Fruit fly (Drosophila melanogaster) Kc167 (cell line): ENCODE data around the gene Mcad.

Experiments used
- Sin3A ChIP-seq: fragments of >200 bp; optimal IDR thresholded peaks from 2 replicates; lab custom pipeline; 2018; ENCODE audit warnings: missing external identifiers
- h ChIP-seq: fragments of >200 bp; optimal IDR thresholded peaks from 3 replicates; lab custom pipeline; 2018; ENCODE audit warnings: missing external identifiers
- insv ChIP-seq: fragments of >200 bp; optimal IDR thresholded peaks from 3 replicates; lab custom pipeline; 2018; ENCODE audit warnings: missing external identifiers
- psq ChIP-seq: fragments of >200 bp; optimal IDR thresholded peaks from 2 replicates; lab custom pipeline; 2017; ENCODE audit warnings: missing external identifiers
- ttk ChIP-seq: sonication (Bioruptor generic); optimal IDR thresholded peaks from 2 replicates; lab custom pipeline; 2017; ENCODE audit warnings: missing external identifiers

DNA sequence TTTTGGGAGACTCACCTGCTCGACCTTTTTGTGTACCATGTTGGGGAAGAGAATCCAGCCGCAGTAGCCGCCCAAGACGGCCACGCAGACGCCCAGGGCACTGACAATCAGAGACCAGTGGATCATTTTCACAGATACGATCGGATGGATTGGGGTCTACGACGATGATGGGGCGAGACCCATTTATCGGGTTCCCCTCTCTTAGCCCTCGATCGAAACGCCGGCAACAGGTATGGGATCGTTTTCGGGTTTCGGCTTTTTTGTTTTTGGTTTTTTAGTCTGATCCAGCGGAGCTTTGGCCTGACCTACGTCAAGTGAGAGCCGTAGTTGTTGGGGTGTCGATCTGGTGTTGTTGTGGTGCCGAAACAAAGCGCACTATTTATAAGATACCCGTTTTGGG is 22.8 kb downstream of the Mcad start:
- no peak for TF ChIP-seq psq (lab: Kevin White, UChicago)
- no peak for TF ChIP-seq Sin3A (lab: Kevin White, UChicago)
- TF ChIP-seq insv (lab: Kevin White, UChicago) = no peak
- TF ChIP-seq h (lab: Kevin White, UChicago) = no peak
- no peak for TF ChIP-seq ttk (lab: Kevin White, UChicago)
